Worm (Caenorhabditis elegans): Measurements from ENCODE around the gene ptp-3.

ptp-3 gene

ce11 chrII:11042878-11043331 is 67.6 kb downstream of the ptp-3 start (continued):
- TF ChIP-seq ceh-24 (tag; optimal IDR thresholded peaks at IDR 0.05) = no peak
- TF ChIP-seq pha-4 (tag; optimal IDR thresholded peaks at IDR 0.05) = no peak
- no peak for TF ChIP-seq pag-3 (tag; optimal IDR thresholded peaks at IDR 0.05; ENCODE audit: borderline replicate concordance)
- TF ChIP-seq hlh-6 (tag; optimal IDR thresholded peaks at IDR 0.05) = peak; percentile 36
- peak; percentile 86 for TF ChIP-seq ceh-31 (tag; optimal IDR thresholded peaks at IDR 0.05)
- peak; percentile 91 for TF ChIP-seq ref-2 (tag; optimal IDR thresholded peaks at IDR 0.05)
- TF ChIP-seq ceh-19 (GFP tag; optimal IDR thresholded peaks at IDR 0.05) = peak; percentile 42
- TF ChIP-seq unc-86 (tag; optimal IDR thresholded peaks at IDR 0.05) = peak; percentile 1
- TF ChIP-seq hlh-15 (tag; optimal IDR thresholded peaks at IDR 0.05) = no peak
- peak; percentile 48 for TF ChIP-seq sdc-2 (tag; optimal IDR thresholded peaks at IDR 0.05)
- no peak for TF ChIP-seq zip-5 (tag; optimal IDR thresholded peaks at IDR 0.05)
- peak; percentile 63 for TF ChIP-seq K09A11.1 (tag; optimal IDR thresholded peaks at IDR 0.05; ENCODE audit: insufficient read depth)
- no peak for TF ChIP-seq ceh-22 (tag; optimal IDR thresholded peaks at IDR 0.05)
- TF ChIP-seq ceh-48 (tag; optimal IDR thresholded peaks at IDR 0.05) = peak; percentile 88
- peak; percentile 36 for TF ChIP-seq ceh-6 (GFP tag; optimal IDR thresholded peaks at IDR 0.05)
- peak; percentile 91 for TF ChIP-seq ceh-18 (tag; optimal IDR thresholded peaks at IDR 0.05)
- TF ChIP-seq sox-2 (GFP tag; IDR thresholded peaks at IDR 0.05) = no peak
- TF ChIP-seq pqm-1 (tag; optimal IDR thresholded peaks at IDR 0.05) = peak; percentile 47
- no peak for TF ChIP-seq Y22D7AL.16 (tag; optimal IDR thresholded peaks at IDR 0.05)
- TF ChIP-seq syd-9 (tag; optimal IDR thresholded peaks at IDR 0.05) = peak; percentile 75
- peak; percentile 88 for TF ChIP-seq pros-1 (tag; optimal IDR thresholded peaks at IDR 0.05)
- no peak for TF ChIP-seq F13H6.1 (tag; optimal IDR thresholded peaks at IDR 0.05)
- TF ChIP-seq pat-9 (tag; optimal IDR thresholded peaks at IDR 0.05) = peak; percentile 36
- no peak for TF ChIP-seq tbx-7 (tag; optimal IDR thresholded peaks at IDR 0.05)
- TF ChIP-seq hlh-8 (tag; optimal IDR thresholded peaks at IDR 0.05) = no peak
- TF ChIP-seq fkh-6 (tag; optimal IDR thresholded peaks at IDR 0.05) = peak; percentile 41
- TF ChIP-seq ceh-45 (GFP tag; IDR thresholded peaks at IDR 0.05) = 0 out of 2 replicates have a peak, but pooled peaks have one; percentile 16

ce11 chrII:11043546-11044192 is 68.3 kb downstream of the ptp-3 start:
- TF ChIP-seq ceh-2 (tag; optimal IDR thresholded peaks at IDR 0.05) (no peak), ceh-14 (tag; optimal IDR thresholded peaks at IDR 0.05) (no peak), che-1 (tag; optimal IDR thresholded peaks at IDR 0.05) (no peak), tbx-2 (tag; optimal IDR thresholded peaks at IDR 0.05) (no peak), sox-4 (tag; optimal IDR thresholded peaks at IDR 0.05) (no peak), C38D4.7 (GFP tag; optimal IDR thresholded peaks at IDR 0.05) (no peak), odd-2 (tag; optimal IDR thresholded peaks at IDR 0.05) (no peak), ets-4 (tag; optimal IDR thresholded peaks at IDR 0.05) (no peak), dmd-4 (tag; optimal IDR thresholded peaks at IDR 0.05; ENCODE audit: borderline replicate concordance) (no peak), npax-4 (tag; optimal IDR thresholded peaks at IDR 0.05) (no peak), T23F11.4 (GFP tag; optimal IDR thresholded peaks at IDR 0.05) (no peak)

ce11 chrII:11044193-11044568 is 68.8 kb downstream of the ptp-3 start:
- TF ChIP-seq rnt-1 (tag; optimal IDR thresholded peaks at IDR 0.05) (no peak), fkh-6 (tag; optimal IDR thresholded peaks at IDR 0.05) (peak; percentile 48)

Measured in whole organism, late embryonic.